Worm (Caenorhabditis elegans) whole organism, young adult: ENCODE measurements around the gene srx-129.

ENCODE experiments used
- B0019.2 ChIP-seq: fragments of 200-800 bp; sonication (Bioruptor generic); conservative IDR thresholded peaks from 2 replicates; pipeline ENCODE4 v1.3.6; 2022; ENCODE audit warnings: missing genetic modification reagents, missing genetic modification characterization, missing compliant biosample characterization
- T26A5.8 ChIP-seq: sonication (generic microtip); optimal IDR thresholded peaks from 2 replicates; lab custom pipeline; 2016; ENCODE audit warnings: missing genetic modification characterization, missing compliant biosample characterization
- atf-7 ChIP-seq: sonication (generic microtip); optimal IDR thresholded peaks from 2 replicates; lab custom pipeline; 2017; ENCODE audit warnings: mild to moderate bottlenecking, missing genetic modification characterization, missing compliant biosample characterization
- ccch-3 ChIP-seq: fragments of 200-800 bp; sonication (Bioruptor generic); optimal IDR thresholded peaks from 2 replicates; lab custom pipeline; 2018; ENCODE audit warnings: mild to moderate bottlenecking, missing genetic modification characterization, missing compliant biosample characterization
- dpl-1 ChIP-seq: fragments of 150-350 bp; optimal IDR thresholded peaks from 2 replicates; lab custom pipeline; 2014; ENCODE audit warnings: missing biosample characterization, missing genetic modification reagents, missing genetic modification characterization
- egrh-3 ChIP-seq: fragments of 200-800 bp; sonication (Bioruptor generic); IDR thresholded peaks from 2 replicates; pipeline ENCODE4 v1.3.6; 2022; ENCODE audit warnings: missing genetic modification reagents, missing genetic modification characterization, missing compliant biosample characterization
- ekl-4 ChIP-seq: fragments of 200-800 bp; sonication (Bioruptor generic); IDR thresholded peaks from 2 replicates; pipeline ENCODE4 v1.3.6; 2022; ENCODE audit warnings: missing genetic modification reagents, missing genetic modification characterization, missing compliant biosample characterization
- lin-40 ChIP-seq: sonication (generic microtip); optimal IDR thresholded peaks from 2 replicates; lab custom pipeline; 2016; ENCODE audit warnings: missing genetic modification characterization, mild to moderate bottlenecking, missing compliant biosample characterization, missing genotype, missing genetic modification reagents
- nfya-2 ChIP-seq: fragments of 200-800 bp; sonication (Bioruptor generic); IDR thresholded peaks from 2 replicates; pipeline ENCODE4 v1.3.6; 2022; ENCODE audit warnings: missing genetic modification reagents, missing genetic modification characterization, missing compliant biosample characterization
- sdz-38 ChIP-seq: sonication (generic microtip); optimal IDR thresholded peaks from 2 replicates; lab custom pipeline; 2016; ENCODE audit warnings: missing genotype, missing genetic modification characterization, missing compliant biosample characterization
- snpc-4 ChIP-seq, 5 experiments: fragments of 150-350 bp in 1 of 5; sonication (generic microtip) in 4 of 5; optimal IDR thresholded peaks; 2 replicates each; lab custom pipeline; 2014 to 2018; ENCODE audit warnings: missing genetic modification characterization in 5 of 5, missing biosample characterization in 3 of 5, antibody characterized with exemption in 2 of 5, mild to moderate bottlenecking in 2 of 5, missing compliant biosample characterization in 2 of 5, missing genotype in 2 of 5, moderate library complexity in 2 of 5, missing genetic modification reagents in 1 of 5
- zfh-2 ChIP-seq: fragments of 200-800 bp; sonication (Bioruptor generic); conservative IDR thresholded peaks from 2 replicates; pipeline ENCODE4 v1.3.6; 2022; ENCODE audit warnings: missing genetic modification reagents, missing genetic modification characterization, missing compliant biosample characterization

DNA sequence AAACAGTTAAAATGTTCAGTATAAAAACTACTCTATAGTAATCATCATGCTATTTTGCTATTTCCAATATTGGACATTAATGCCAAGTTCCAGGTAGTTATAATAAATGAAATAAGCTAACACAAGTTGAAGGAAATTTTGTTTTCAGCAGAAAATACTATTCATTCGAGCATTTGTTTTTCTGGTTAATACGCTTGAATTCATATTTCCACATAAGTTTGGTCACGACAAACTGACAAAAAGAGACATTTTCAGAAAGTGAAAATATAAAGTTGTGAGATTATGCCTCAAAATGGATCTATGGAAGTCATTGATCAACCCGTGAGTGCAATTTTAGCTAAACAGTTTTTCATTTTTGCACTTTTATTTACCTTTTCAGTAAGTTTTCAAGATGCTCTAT, 11.1 kb downstream of the srx-129 start, which contains the start of gene srx-131:
- no peak for TF ChIP-seq lin-40 (tag; lab: Kevin White, UChicago)
- no peak for TF ChIP-seq atf-7
- TF ChIP-seq B0019.2 (GFP tag; lab: Robert Waterston, UW): no peak
- TF ChIP-seq egrh-3 (GFP tag; lab: Robert Waterston, UW): no peak
- no peak for TF ChIP-seq dpl-1
- no peak for TF ChIP-seq T26A5.8 (tag; lab: Kevin White, UChicago)
- TF ChIP-seq sdz-38 (tag; lab: Kevin White, UChicago): no peak
- TF ChIP-seq nfya-2 (GFP tag; lab: Robert Waterston, UW): no peak
- TF ChIP-seq snpc-4 (GFP tag; optimal IDR thresholded peaks at IDR 0.05; lab: Kevin White, UChicago): no peak
- TF ChIP-seq snpc-4 (tag; optimal IDR thresholded peaks at IDR 0.05; lab: Kevin White, UChicago): no peak
- TF ChIP-seq zfh-2 (GFP tag; lab: Robert Waterston, UW): no peak
- TF ChIP-seq ccch-3 (GFP tag; lab: Kevin White, UChicago): no peak
- TF ChIP-seq ekl-4: no peak
